Worm (Caenorhabditis elegans) whole organism, L1 larva: ENCODE results near the gene spat-2.

Experiments
- C34B4.2 ChIP-seq: sonication (generic microtip); optimal IDR thresholded peaks from 2 replicates; lab custom pipeline; 2017; ENCODE audit warnings: mild to moderate bottlenecking, missing genetic modification characterization, missing compliant biosample characterization
- egl-27 ChIP-seq, 2 experiments: fragments of 150-350 bp in 1 of 2; sonication (generic microtip); optimal IDR thresholded peaks; 3 replicates each; lab custom pipeline; 2017 to 2018; ENCODE audit warnings: missing biosample characterization in 2 of 2, missing genetic modification characterization in 2 of 2, missing genetic modification reagents in 2 of 2
- mdl-1 ChIP-seq, 2 experiments: fragments of 150-350 bp; optimal IDR thresholded peaks; 2 replicates each; lab custom pipeline; 2014 to 2017; ENCODE audit warnings: missing biosample characterization in 2 of 2, missing genetic modification characterization in 2 of 2, inconsistent platforms in 1 of 2
- nhr-76 ChIP-seq: sonication (generic microtip); optimal IDR thresholded peaks from 2 replicates; lab custom pipeline; 2017; ENCODE audit warnings: missing biosample characterization, missing genetic modification characterization
- snpc-4 ChIP-seq: fragments of 150-350 bp; optimal IDR thresholded peaks from 2 replicates; lab custom pipeline; 2014; ENCODE audit warnings: missing biosample characterization, missing genetic modification characterization
- snu-23 ChIP-seq: sonication (generic microtip); optimal IDR thresholded peaks from 2 replicates; lab custom pipeline; 2016; ENCODE audit warnings: missing genetic modification characterization, missing compliant biosample characterization
- unc-86 ChIP-seq: sonication (generic microtip); optimal IDR thresholded peaks from 2 replicates; lab custom pipeline; 2016; ENCODE audit warnings: missing genetic modification characterization, missing compliant biosample characterization

- no peak for TF ChIP-seq mdl-1 (tag; optimal IDR thresholded peaks at IDR 0.05; lab: Kevin White, UChicago)
- peak; percentile 45 for TF ChIP-seq snu-23
- no peak for TF ChIP-seq nhr-76
- no peak for TF ChIP-seq C34B4.2 (tag; lab: Kevin White, UChicago)
- TF ChIP-seq unc-86 (tag; lab: Kevin White, UChicago) = no peak
- no peak for TF ChIP-seq egl-27 (tag; optimal IDR thresholded peaks at IDR 0.05; lab: Kevin White, UChicago)
- TF ChIP-seq snpc-4 (tag; lab: Kevin White, UChicago) = no peak
These were observed 2.5 kb downstream of the spat-2 start for ce11 chrIII:11039250-11039649.
